Fruit fly (Drosophila melanogaster) Kc167 (cell line): ENCODE data around the gene CG13004.

Source experiments
- Sin3A ChIP-seq: fragments of >200 bp; optimal IDR thresholded peaks from 2 replicates; lab custom pipeline; 2018; ENCODE audit warnings: missing external identifiers
- psq ChIP-seq: fragments of >200 bp; optimal IDR thresholded peaks from 2 replicates; lab custom pipeline; 2017; ENCODE audit warnings: missing external identifiers

- TF ChIP-seq psq (lab: Kevin White, UChicago) (no peak), Sin3A (lab: Kevin White, UChicago) (no peak)
Observed at dm6 chrX:16839033-16839432, 3.7 kb upstream of the CG13004 start.
